Worm (Caenorhabditis elegans) whole organism, midembryonic: Measurements from ENCODE around the gene C24H10.4.

Source experiments
- T22C8.4 ChIP-seq: fragments of 200-800 bp; sonication (Bioruptor generic); IDR thresholded peaks from 2 replicates; pipeline ENCODE4 v1.3.6; 2022; ENCODE audit warnings: missing genetic modification characterization, missing compliant biosample characterization
- cog-1 ChIP-seq: sonication (generic microtip); optimal IDR thresholded peaks from 2 replicates; lab custom pipeline; 2016; ENCODE audit warnings: missing genetic modification characterization, missing compliant biosample characterization
- flt-1 ChIP-seq: fragments of 200-800 bp; sonication (Bioruptor generic); IDR thresholded peaks from 2 replicates; pipeline ENCODE4 v1.3.6; 2022; ENCODE audit warnings: missing genetic modification characterization, missing compliant biosample characterization
- klf-2 ChIP-seq: fragments of 200-800 bp; sonication (Bioruptor generic); conservative IDR thresholded peaks from 2 replicates; pipeline ENCODE4 v1.3.6; 2022; ENCODE audit warnings: missing genetic modification reagents, missing genetic modification characterization, missing compliant biosample characterization
- med-1 ChIP-seq: sonication (generic microtip); optimal IDR thresholded peaks from 2 replicates; lab custom pipeline; 2017; ENCODE audit warnings: missing genetic modification characterization, mild to moderate bottlenecking, missing compliant biosample characterization, antibody characterized with exemption, missing genetic modification reagents; ENCODE audit not compliant: insufficient read depth
- ref-1 ChIP-seq: fragments of 200-800 bp; sonication (Bioruptor generic); conservative IDR thresholded peaks from 2 replicates; pipeline ENCODE4 v1.3.6; 2022; ENCODE audit warnings: missing genetic modification reagents, missing genetic modification characterization, missing compliant biosample characterization
- tab-1 ChIP-seq: fragments of 200-800 bp; sonication (Bioruptor generic); IDR thresholded peaks from 2 replicates; pipeline ENCODE4 v1.3.6; 2022; ENCODE audit warnings: missing genetic modification characterization, missing compliant biosample characterization
- ztf-23 ChIP-seq: fragments of 200-800 bp; sonication (Bioruptor generic); IDR thresholded peaks from 2 replicates; pipeline ENCODE4 v1.3.6; 2022; ENCODE audit warnings: missing genetic modification reagents, missing genetic modification characterization, missing compliant biosample characterization
- ztf-29 ChIP-seq: fragments of 200-800 bp; sonication (Bioruptor generic); IDR thresholded peaks from 2 replicates; pipeline ENCODE4 v1.3.6; 2022; ENCODE audit warnings: missing genetic modification reagents, missing genetic modification characterization, missing compliant biosample characterization

The C24H10.4 gene

DNA sequence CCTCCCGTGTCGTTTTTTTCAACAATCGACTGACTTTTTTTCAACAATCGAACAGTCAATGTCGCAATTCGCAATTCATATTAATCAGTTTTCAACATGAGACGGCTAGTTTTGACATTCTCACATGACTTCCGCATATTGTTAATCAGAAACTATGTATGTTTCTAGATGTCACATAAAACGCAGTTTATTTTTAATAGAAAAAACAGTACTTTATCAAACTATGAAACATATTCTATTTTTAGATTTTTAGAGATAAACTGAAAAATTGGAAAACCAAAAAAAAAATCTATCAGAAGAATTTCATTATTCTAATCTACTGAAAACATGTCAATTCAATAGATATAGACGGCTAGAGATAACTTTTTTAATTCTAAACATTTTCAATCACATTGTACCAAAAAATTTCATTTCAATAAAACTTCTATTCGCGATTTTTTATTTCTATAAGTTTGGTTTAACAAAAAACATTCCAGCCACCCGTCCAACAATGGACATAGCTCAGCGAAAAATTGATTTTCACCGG is 28.4 kb upstream of the C24H10.4 start, which contains the start of gene pnk-4:
pnk-4 (plus strand) TSS at position 476 of the 526 bp plus-strand sequence.
- TF ChIP-seq tab-1 (GFP tag; lab: Robert Waterston, UW) (no peak), ztf-23 (GFP tag; lab: Robert Waterston, UW) (no peak), klf-2 (GFP tag; lab: Robert Waterston, UW) (no peak)

DNA sequence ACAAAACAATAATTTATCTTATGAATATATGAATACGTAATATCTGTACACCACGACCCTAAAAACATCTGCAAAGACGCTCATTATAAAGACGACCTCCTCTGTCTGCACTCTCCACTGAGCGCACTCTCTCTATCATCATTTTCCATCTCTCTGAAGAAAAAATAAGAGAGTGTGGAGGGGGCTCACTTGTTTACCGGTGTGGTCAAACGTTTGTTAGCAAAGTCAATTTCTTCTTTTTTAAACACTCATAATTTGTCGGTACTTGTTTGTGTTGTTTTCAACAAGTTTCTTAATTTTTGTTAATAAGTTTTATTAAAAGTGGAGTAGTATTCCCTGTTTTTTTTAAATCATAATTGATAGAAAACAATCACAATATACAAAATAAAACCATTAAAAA is 27.1 kb upstream of the C24H10.4 start:
- no peak for TF ChIP-seq ztf-29 (GFP tag; lab: Robert Waterston, UW)
- TF ChIP-seq tab-1 (GFP tag; lab: Robert Waterston, UW) = no peak
- no peak for TF ChIP-seq cog-1 (tag; lab: Kevin White, UChicago)
- TF ChIP-seq klf-2 (GFP tag; lab: Robert Waterston, UW) = no peak
- TF ChIP-seq flt-1 = no peak
- TF ChIP-seq med-1 = no peak
- TF ChIP-seq ref-1 (GFP tag; lab: Robert Waterston, UW) = no peak
- TF ChIP-seq ztf-23 (GFP tag; lab: Robert Waterston, UW) = no peak
- no peak for TF ChIP-seq T22C8.4 (GFP tag; lab: Robert Waterston, UW)

DNA sequence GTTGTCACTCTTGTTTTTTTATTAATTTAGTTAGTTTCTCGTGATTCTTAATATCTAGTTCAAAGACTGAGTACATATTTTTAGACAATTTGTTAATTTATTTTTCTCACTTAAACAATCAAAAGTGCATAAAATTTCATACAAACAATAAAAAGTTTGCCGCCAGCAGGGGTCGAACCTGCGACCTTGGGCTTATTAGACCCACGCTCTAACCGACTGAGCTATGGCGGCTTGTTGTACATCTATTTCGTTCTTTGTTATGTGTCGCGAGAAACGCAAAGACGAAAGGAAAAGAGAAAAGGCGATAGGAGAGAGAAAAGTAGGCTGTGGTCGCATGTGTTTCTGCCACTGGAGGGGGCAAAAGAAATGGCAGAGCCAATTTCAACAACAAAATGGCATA is 26.4 kb upstream of the C24H10.4 start:
- TF ChIP-seq ref-1 (GFP tag; lab: Robert Waterston, UW) = peak; percentile 90
- peak; percentile 97 for TF ChIP-seq ztf-23 (GFP tag; lab: Robert Waterston, UW)
- peak; percentile 97 for TF ChIP-seq flt-1
- TF ChIP-seq tab-1 (GFP tag; lab: Robert Waterston, UW) = peak; percentile 97
- peak; percentile 99 for TF ChIP-seq ztf-29 (GFP tag; lab: Robert Waterston, UW)
- TF ChIP-seq klf-2 (GFP tag; lab: Robert Waterston, UW) = peak; percentile 96
- TF ChIP-seq T22C8.4 (GFP tag; lab: Robert Waterston, UW) = peak; percentile 96
- peak; percentile 99 for TF ChIP-seq cog-1 (tag; lab: Kevin White, UChicago)
- peak; percentile 82 for TF ChIP-seq med-1

DNA sequence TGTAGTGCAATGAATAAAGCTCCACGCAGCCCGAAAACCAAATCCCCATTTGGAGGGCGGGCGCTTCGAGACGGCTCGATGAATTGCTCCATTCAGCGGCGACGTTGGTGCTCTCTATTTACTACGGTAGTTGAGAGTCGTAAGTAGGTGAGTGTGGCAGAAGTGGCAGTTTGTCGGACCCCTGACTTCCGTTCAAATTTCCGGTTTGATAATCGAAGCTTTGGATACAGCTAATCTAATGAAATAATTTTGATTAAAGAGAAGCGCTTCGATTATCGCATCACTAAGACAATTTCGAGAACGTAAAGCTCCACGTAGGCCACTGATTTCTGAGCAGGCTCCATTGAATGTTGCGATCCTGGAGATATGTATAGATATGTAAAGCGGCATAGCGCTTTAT is 25.4 kb upstream of the C24H10.4 start, which contains the start of gene ets-5:
ets-5 (minus strand) TSS at position 32 of the 400 bp plus-strand sequence.
- TF ChIP-seq klf-2 (GFP tag; lab: Robert Waterston, UW) (no peak), ref-1 (GFP tag; lab: Robert Waterston, UW) (no peak), med-1 (no peak), flt-1 (no peak), cog-1 (tag; lab: Kevin White, UChicago) (no peak), ztf-29 (GFP tag; lab: Robert Waterston, UW) (no peak), T22C8.4 (GFP tag; lab: Robert Waterston, UW) (no peak), ztf-23 (GFP tag; lab: Robert Waterston, UW) (no peak), tab-1 (GFP tag; lab: Robert Waterston, UW) (no peak)

DNA sequence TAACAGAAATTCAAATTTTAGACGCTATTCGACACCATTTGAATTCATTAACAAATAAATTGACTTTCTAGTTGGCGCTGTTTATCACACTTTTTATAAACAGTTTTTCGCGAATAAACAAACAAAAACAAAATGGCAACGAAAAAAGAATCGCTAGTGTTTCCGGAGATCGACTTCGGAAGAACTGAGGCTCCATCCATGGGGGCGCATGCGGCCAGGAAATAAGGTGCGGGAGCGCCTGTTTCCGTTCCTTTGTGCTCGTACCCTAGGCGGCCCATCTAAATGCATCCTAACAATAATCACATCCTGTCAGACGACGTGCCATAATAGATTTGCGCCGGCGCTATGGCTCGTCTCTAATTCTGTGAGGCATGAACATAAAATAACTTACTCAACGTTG is 25.0 kb upstream of the C24H10.4 start:
- TF ChIP-seq ref-1 (GFP tag; lab: Robert Waterston, UW) (no peak), cog-1 (tag; lab: Kevin White, UChicago) (no peak), klf-2 (GFP tag; lab: Robert Waterston, UW) (no peak)

DNA sequence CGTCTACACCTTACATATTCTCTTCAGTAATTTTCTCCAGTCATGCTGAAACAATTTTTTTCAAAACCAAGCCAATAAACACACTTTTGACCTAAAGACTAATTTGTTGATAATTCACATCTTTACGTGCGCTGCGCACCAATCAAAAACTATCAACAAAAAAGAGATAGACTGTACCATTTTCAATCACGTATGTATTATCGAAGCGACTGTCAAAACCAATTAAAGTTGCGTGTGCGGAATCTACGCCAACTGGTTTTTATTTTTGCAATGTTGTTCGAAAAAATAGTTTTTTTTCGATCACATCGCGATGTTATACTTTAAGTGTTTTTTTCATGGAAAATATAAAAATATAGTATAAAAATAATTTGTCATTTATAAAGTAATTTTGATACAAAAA is 20.2 kb upstream of the C24H10.4 start:
- TF ChIP-seq ref-1 (GFP tag; lab: Robert Waterston, UW) (no peak), T22C8.4 (GFP tag; lab: Robert Waterston, UW) (no peak), cog-1 (tag; lab: Kevin White, UChicago) (no peak), klf-2 (GFP tag; lab: Robert Waterston, UW) (no peak), ztf-29 (GFP tag; lab: Robert Waterston, UW) (no peak)

DNA sequence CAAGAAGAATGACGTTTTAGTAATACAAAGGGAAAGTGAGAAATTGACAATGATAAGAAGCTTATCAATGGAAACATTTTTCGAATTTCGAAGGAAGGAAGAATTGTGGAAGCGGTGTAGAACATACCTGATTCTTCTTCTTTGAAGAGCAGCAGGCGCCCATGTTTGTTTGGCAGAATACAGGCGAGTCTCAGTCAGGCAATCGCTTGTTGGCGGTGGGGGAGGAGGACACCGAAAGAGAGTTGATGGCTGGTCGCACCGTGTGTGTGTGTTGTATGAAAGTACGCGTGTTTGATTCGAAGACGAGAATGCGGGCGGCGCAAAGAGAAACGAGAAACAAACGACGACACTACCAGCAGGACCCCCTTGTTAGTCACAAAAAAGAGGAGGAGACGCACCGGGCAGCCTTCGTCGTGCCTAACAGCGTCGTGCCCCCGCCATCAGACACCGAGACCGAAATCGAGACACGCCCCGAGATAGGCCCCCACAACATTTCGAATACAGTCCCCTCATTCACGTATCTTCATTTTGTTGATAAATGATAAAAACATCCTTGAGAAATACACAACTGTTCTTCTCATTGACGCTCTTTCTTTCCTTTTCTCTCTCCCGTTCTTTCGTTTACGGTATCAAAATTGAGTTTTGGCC is 18.8 kb upstream of the C24H10.4 start, which contains the start of gene cal-5:
cal-5 (minus strand) TSS at position 266 of the 648 bp plus-strand sequence.
- 0 out of 2 replicates have a peak, but pooled peaks have one; percentile 17 for TF ChIP-seq ref-1 (GFP tag; lab: Robert Waterston, UW)
- 0 out of 2 replicates have a peak, but pooled peaks have one; percentile 30 for TF ChIP-seq tab-1 (GFP tag; lab: Robert Waterston, UW)
- TF ChIP-seq ztf-29 (GFP tag; lab: Robert Waterston, UW) = no peak
- TF ChIP-seq cog-1 (tag; lab: Kevin White, UChicago) = no peak
- TF ChIP-seq ztf-23 (GFP tag; lab: Robert Waterston, UW) = no peak
- no peak for TF ChIP-seq T22C8.4 (GFP tag; lab: Robert Waterston, UW)
- TF ChIP-seq med-1 = no peak
- no peak for TF ChIP-seq flt-1

DNA sequence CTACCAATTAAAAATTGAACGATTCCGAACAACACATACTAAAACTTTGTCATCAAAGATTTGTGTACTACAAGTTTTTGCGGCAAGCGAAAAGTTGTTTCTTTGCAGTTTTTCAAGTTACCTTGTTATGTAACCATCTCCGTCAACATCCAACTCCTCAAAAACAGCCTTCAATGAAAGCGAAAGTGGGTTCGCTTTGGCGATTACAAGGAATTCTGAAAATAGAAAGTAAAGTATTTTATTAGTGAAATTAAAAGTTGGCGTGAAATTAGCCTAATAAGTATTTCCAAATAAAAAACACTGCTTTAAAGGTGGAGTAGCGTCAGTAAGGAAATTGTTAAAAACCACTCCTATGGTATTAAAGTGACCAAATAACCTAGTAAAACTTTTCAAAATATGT is 16.5 kb upstream of the C24H10.4 start:
- TF ChIP-seq ref-1 (GFP tag; lab: Robert Waterston, UW) = no peak
- no peak for TF ChIP-seq T22C8.4 (GFP tag; lab: Robert Waterston, UW)
- TF ChIP-seq ztf-29 (GFP tag; lab: Robert Waterston, UW) = no peak
- TF ChIP-seq ztf-23 (GFP tag; lab: Robert Waterston, UW) = no peak
- TF ChIP-seq klf-2 (GFP tag; lab: Robert Waterston, UW) = no peak
- TF ChIP-seq med-1 = no peak
- no peak for TF ChIP-seq flt-1
- TF ChIP-seq cog-1 (tag; lab: Kevin White, UChicago) = no peak

DNA sequence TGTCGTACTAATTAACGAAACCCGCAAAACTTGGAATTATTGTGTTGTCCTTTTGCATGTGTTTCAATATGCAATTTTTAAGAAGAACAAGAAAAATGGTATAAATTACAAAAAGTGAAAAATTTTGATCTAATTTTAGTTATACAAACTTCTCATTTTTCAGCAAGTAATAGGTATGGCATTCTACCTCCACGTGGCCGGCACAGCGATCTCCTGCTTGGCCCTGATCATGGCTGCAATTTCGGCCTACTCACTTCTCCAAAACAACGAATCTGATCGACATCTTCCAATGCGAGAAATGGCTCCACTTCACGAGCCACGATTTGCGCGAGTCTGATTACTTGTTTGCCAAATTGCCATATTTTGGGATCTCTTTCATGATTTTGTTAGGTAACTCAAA is 14.8 kb upstream of the C24H10.4 start:
- TF ChIP-seq ztf-23 (GFP tag; lab: Robert Waterston, UW) (no peak), klf-2 (GFP tag; lab: Robert Waterston, UW) (no peak), ref-1 (GFP tag; lab: Robert Waterston, UW) (no peak), flt-1 (no peak), med-1 (no peak), cog-1 (tag; lab: Kevin White, UChicago) (no peak), tab-1 (GFP tag; lab: Robert Waterston, UW) (no peak), ztf-29 (GFP tag; lab: Robert Waterston, UW) (no peak), T22C8.4 (GFP tag; lab: Robert Waterston, UW) (no peak)
